Fruit fly (Drosophila melanogaster): ENCODE data around the gene dl.

The dl gene

DNA sequence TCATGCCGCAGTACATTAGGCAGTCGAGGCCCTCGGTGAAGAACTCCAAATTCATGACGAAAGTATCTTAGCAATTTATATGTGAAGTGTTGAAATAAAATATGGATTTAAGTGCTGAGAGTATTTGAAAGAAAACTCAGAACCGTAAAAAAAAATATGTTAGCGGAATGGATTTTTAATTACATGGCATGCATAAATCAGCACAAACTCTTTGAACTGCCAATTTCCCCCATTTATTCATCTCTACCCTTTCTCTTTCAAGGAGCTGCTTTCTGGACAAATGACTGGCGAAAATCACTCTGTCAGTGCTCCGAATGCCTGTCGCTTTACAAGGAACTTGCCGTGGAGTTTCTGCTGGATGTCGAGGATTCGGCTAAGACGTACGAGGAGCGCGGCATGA lies 37.6 kb downstream of the dl start, which contains the start of gene Rsph9:
Gene Rsph9, minus strand, starts transcription at position 101 of the 400 bp plus-strand sequence.
- TF ChIP-seq nerfin-1 (tag; optimal IDR thresholded peaks at IDR 0.05) (no peak), vnd (GFP tag; IDR thresholded peaks at IDR 0.05; ENCODE audit: partially characterized antibody) (no peak), dimm (GFP tag; IDR thresholded peaks at IDR 0.05) (no peak), Xbp1 (GFP tag; optimal IDR thresholded peaks at IDR 0.05) (no peak), gem (tag; optimal IDR thresholded peaks at IDR 0.05) (no peak), CG9932 (GFP tag; IDR thresholded peaks at IDR 0.05) (no peak), CG15696 (tag; optimal IDR thresholded peaks at IDR 0.05) (no peak), CG17359 (tag; optimal IDR thresholded peaks at IDR 0.05) (no peak), E2f1 (GFP tag; IDR thresholded peaks at IDR 0.05) (no peak), CG7271 (tag; optimal IDR thresholded peaks at IDR 0.05) (no peak), HHEX (GFP tag; optimal IDR thresholded peaks at IDR 0.05) (no peak), CG10543 (GFP tag; optimal IDR thresholded peaks at IDR 0.05) (no peak), exex (tag; optimal IDR thresholded peaks at IDR 0.05) (no peak), lab (GFP tag; optimal IDR thresholded peaks at IDR 0.05) (no peak), CG4707 (GFP tag; optimal IDR thresholded peaks at IDR 0.05) (no peak)

DNA sequence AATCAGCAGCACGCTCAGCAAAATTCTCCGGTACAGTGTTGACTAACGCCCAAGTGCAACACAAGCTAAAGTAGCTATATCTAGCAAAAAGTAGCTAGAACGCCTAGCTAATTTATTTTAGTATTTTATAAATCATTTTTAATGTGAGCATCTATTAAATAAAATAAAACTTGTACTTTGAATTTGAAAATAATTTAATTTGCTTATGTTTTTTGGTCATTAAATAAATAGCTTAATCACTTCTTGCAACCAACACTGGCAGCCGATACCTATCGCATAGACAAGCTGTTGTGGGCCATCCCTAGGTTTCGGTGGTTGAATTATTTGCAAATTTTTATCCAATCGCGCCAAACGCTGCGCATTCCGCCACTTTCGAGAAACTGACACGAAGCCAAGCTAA lies 39.8 kb downstream of the dl start, which contains the start of the genes Polr2J and CG15141:
Gene Polr2J, minus strand, starts transcription at position 49 of the 400 bp plus-strand sequence.
Gene CG15141, plus strand, starts transcription at position 284 of the 400 bp plus-strand sequence.
- TF ChIP-seq slbo (GFP tag; IDR thresholded peaks at IDR 0.05) = peak; percentile 94
- peak; percentile 59 for TF ChIP-seq CrebB (tag; optimal IDR thresholded peaks at IDR 0.05)
- TF ChIP-seq CG15696 (tag; optimal IDR thresholded peaks at IDR 0.05) = peak; percentile 87
- peak; percentile 88 for TF ChIP-seq CG32532 (GFP tag; IDR thresholded peaks at IDR 0.05)
- no peak for TF ChIP-seq CG10147 (GFP tag; optimal IDR thresholded peaks at IDR 0.05)
- TF ChIP-seq BtbVII (GFP tag; optimal IDR thresholded peaks at IDR 0.05) = peak; percentile 17
- peak; percentile 41; the same call in 1 of the 2 replicates for TF ChIP-seq tna (GFP tag; IDR thresholded peaks at IDR 0.05; ENCODE audit: partially characterized antibody)
- TF ChIP-seq CG7786 (GFP tag; optimal IDR thresholded peaks at IDR 0.05) = peak; percentile 56
- TF ChIP-seq CG9817 (tag; optimal IDR thresholded peaks at IDR 0.05) = peak; percentile 91
- no peak for TF ChIP-seq Tbp (GFP tag; optimal IDR thresholded peaks at IDR 0.05)
- TF ChIP-seq CG17186 (GFP tag; optimal IDR thresholded peaks at IDR 0.05) = peak; percentile 63
- TF ChIP-seq eve (GFP tag; optimal IDR thresholded peaks at IDR 0.05) = no peak
- peak; percentile 81 for TF ChIP-seq Fer3 (tag; optimal IDR thresholded peaks at IDR 0.05)
- peak; percentile 85 for TF ChIP-seq YL-1 (GFP tag; optimal IDR thresholded peaks at IDR 0.05)
- TF ChIP-seq CG6791 (GFP tag; IDR thresholded peaks at IDR 0.05; ENCODE audit: partially characterized antibody) = peak; percentile 73
- no peak for TF ChIP-seq sens (GFP tag)
- TF ChIP-seq CG18476 (GFP tag; optimal IDR thresholded peaks at IDR 0.05) = peak; percentile 86
- no peak for TF ChIP-seq bigmax (GFP tag; optimal IDR thresholded peaks at IDR 0.05)
- TF ChIP-seq CG1603 (tag; optimal IDR thresholded peaks at IDR 0.05) = peak; percentile 59
- peak; percentile 84 for TF ChIP-seq amos (GFP tag; IDR thresholded peaks at IDR 0.05; ENCODE audit: partially characterized antibody)
- peak; percentile 88 for TF ChIP-seq klu (GFP tag; IDR thresholded peaks at IDR 0.05)
- TF ChIP-seq croc (GFP tag; conservative IDR thresholded peaks at IDR 0.05) = peak; percentile 75
- TF ChIP-seq CG1529 (GFP tag; optimal IDR thresholded peaks at IDR 0.05) = peak; percentile 63
- TF ChIP-seq zfh2 (GFP tag; optimal IDR thresholded peaks at IDR 0.05) = peak; percentile 88
- TF ChIP-seq Ets97D (GFP tag; optimal IDR thresholded peaks at IDR 0.05) = peak; percentile 69
- no peak for TF ChIP-seq CG11696 (GFP tag; IDR thresholded peaks at IDR 0.05)
- TF ChIP-seq CG17359 (tag; optimal IDR thresholded peaks at IDR 0.05) = peak; percentile 75
- peak; percentile 71 for TF ChIP-seq D19B (GFP tag; optimal IDR thresholded peaks at IDR 0.05)
- TF ChIP-seq p53 (GFP tag; optimal IDR thresholded peaks at IDR 0.05) = no peak
- TF ChIP-seq chm (GFP tag; IDR thresholded peaks at IDR 0.05) = peak; percentile 70
- peak; percentile 88 for TF ChIP-seq Max (GFP tag; optimal IDR thresholded peaks at IDR 0.05)
- no peak for TF ChIP-seq Deaf1 (tag; optimal IDR thresholded peaks at IDR 0.05)
- peak; percentile 77 for TF ChIP-seq CG8388 (GFP tag; optimal IDR thresholded peaks at IDR 0.05)
- no peak for TF ChIP-seq zf30C (GFP tag; optimal IDR thresholded peaks at IDR 0.05)
- TF ChIP-seq CoRest (tag; optimal IDR thresholded peaks at IDR 0.05) = peak; percentile 92
- TF ChIP-seq wek (GFP tag; optimal IDR thresholded peaks at IDR 0.05) = no peak
